Fruit fly (Drosophila melanogaster): ENCODE data around the gene CG17186.

Gene CG17186

DNA sequence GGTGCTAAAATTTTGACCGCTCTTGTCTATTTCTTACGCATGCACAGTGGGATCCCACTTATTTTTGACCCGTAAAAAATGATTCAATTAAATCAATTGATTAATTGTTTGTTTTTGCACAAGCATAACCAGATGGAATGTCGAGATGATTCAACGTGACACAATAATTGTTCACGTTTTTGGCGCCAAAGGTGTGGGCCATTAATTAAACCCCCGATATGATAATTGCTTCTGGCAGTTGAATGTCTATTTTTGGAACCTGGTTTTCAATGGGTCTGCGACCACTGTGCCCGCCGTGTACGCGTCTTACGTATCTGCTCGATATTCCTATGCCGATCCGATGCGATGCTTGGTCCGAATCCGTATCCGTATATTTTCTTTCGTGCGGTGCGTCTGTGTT is 14.7 kb upstream of the CG17186 start (continued):
- TF ChIP-seq tap (tag; optimal IDR thresholded peaks at IDR 0.05) (peak; percentile 71), row (GFP tag; IDR thresholded peaks at IDR 0.05) (peak; percentile 92), Dek (tag; optimal IDR thresholded peaks at IDR 0.05) (peak; percentile 32), Xrp1 (GFP tag; IDR thresholded peaks at IDR 0.05) (peak; percentile 80; the same call in 1 of the 2 replicates), CG4707 (GFP tag; optimal IDR thresholded peaks at IDR 0.05) (peak; percentile 46), z (GFP tag; IDR thresholded peaks at IDR 0.05) (no peak), GATAe (GFP tag; conservative IDR thresholded peaks at IDR 0.05) (0 out of 2 replicates have a peak, but pooled peaks have one; percentile 27), CG1233 (GFP tag; optimal IDR thresholded peaks at IDR 0.05) (peak; percentile 46), ewg (GFP tag; optimal IDR thresholded peaks at IDR 0.05) (no peak), Usf (GFP tag; optimal IDR thresholded peaks at IDR 0.05) (peak; percentile 28), grn (GFP tag; optimal IDR thresholded peaks at IDR 0.05) (no peak), CG14667 (GFP tag; IDR thresholded peaks at IDR 0.05) (peak; percentile 66), CG7786 (GFP tag; optimal IDR thresholded peaks at IDR 0.05) (peak; percentile 68), CG9876 (GFP tag; optimal IDR thresholded peaks at IDR 0.05) (peak; percentile 13), CG11695 (GFP tag; IDR thresholded peaks at IDR 0.05) (peak; percentile 81), Hey (tag; optimal IDR thresholded peaks at IDR 0.05) (no peak), br (optimal IDR thresholded peaks at IDR 0.05) (no peak), CG10979 (tag; optimal IDR thresholded peaks at IDR 0.05) (peak; percentile 67), fd102C (GFP tag; optimal IDR thresholded peaks at IDR 0.05) (no peak), CG18011 (GFP tag; optimal IDR thresholded peaks at IDR 0.05) (no peak), CG10462 (GFP tag; optimal IDR thresholded peaks at IDR 0.05) (no peak), sim (GFP tag; IDR thresholded peaks at IDR 0.05) (no peak), Sox100B (GFP tag; optimal IDR thresholded peaks at IDR 0.05) (peak; percentile 51), Meics (GFP tag; optimal IDR thresholded peaks at IDR 0.05) (peak; percentile 71), ap (GFP tag; IDR thresholded peaks at IDR 0.05) (peak; percentile 57), kni (GFP tag; optimal IDR thresholded peaks at IDR 0.05) (no peak), CG33213 (GFP tag; optimal IDR thresholded peaks at IDR 0.05) (peak; percentile 58), sr (GFP tag; IDR thresholded peaks at IDR 0.05) (no peak), stwl (tag; optimal IDR thresholded peaks at IDR 0.05) (no peak), CG9215 (GFP tag; IDR thresholded peaks at IDR 0.05) (peak; percentile 69), CG12155 (GFP tag; optimal IDR thresholded peaks at IDR 0.05) (peak; percentile 49), hb (GFP tag; IDR thresholded peaks at IDR 0.05; ENCODE audit: partially characterized antibody) (no peak), sens (GFP tag) (peak; percentile 96), CG13894 (tag; optimal IDR thresholded peaks at IDR 0.05) (no peak), shn (GFP tag; optimal IDR thresholded peaks at IDR 0.05) (peak; percentile 75), Chrac-16 (GFP tag; optimal IDR thresholded peaks at IDR 0.05) (peak; percentile 42), CG2712 (tag; optimal IDR thresholded peaks at IDR 0.05) (peak; percentile 77), CG18599 (GFP tag; optimal IDR thresholded peaks at IDR 0.05) (peak; percentile 78), Mad (GFP tag; optimal IDR thresholded peaks at IDR 0.05) (peak; percentile 29), B-H1 (GFP tag; IDR thresholded peaks at IDR 0.05) (peak; percentile 54), CG6854 (GFP tag; optimal IDR thresholded peaks at IDR 0.05) (peak; percentile 44), CG8765 (GFP tag; IDR thresholded peaks at IDR 0.05) (no peak), slou (GFP tag; optimal IDR thresholded peaks at IDR 0.05) (peak; percentile 24), CG30020 (tag; optimal IDR thresholded peaks at IDR 0.05) (no peak), E2f1 (GFP tag; IDR thresholded peaks at IDR 0.05) (peak; percentile 71), otp (GFP tag; IDR thresholded peaks at IDR 0.05) (peak; percentile 74; the same call in 1 of the 3 replicates), Lpt (GFP tag; optimal IDR thresholded peaks at IDR 0.05) (no peak), ase (GFP tag; IDR thresholded peaks at IDR 0.05) (peak; percentile 34; the same call in 1 of the 3 replicates), TFAM (GFP tag; optimal IDR thresholded peaks at IDR 0.05) (no peak), CG6272 (GFP tag; IDR thresholded peaks at IDR 0.05) (peak; percentile 57; the same call in 1 of the 2 replicates), Fer1 (GFP tag; optimal IDR thresholded peaks at IDR 0.05) (peak; percentile 80), CG2199 (GFP tag; IDR thresholded peaks at IDR 0.05) (peak; percentile 71; the same call in 1 of the 3 replicates)

Measured in whole organism, embryonic.